Worm (Caenorhabditis elegans) whole organism, L4 larva: Measurements from ENCODE around the gene T12D8.5.
A peak's percentile ranks its signal among the peaks of the same experiment; 100 is the strongest.

Experiments
- F10B5.3 ChIP-seq: sonication (generic microtip); optimal IDR thresholded peaks from 2 replicates; lab custom pipeline; 2016; ENCODE audit warnings: mild to moderate bottlenecking, missing genetic modification characterization, missing compliant biosample characterization
- ZK546.5 ChIP-seq, 2 experiments: sonication (generic microtip); optimal IDR thresholded peaks; 2 replicates each; lab custom pipeline; 2017; ENCODE audit warnings: missing biosample characterization in 2 of 2, missing genetic modification characterization in 2 of 2
- aly-2 ChIP-seq: sonication (generic microtip); optimal IDR thresholded peaks from 2 replicates; lab custom pipeline; 2018; ENCODE audit warnings: missing biosample characterization, missing genetic modification characterization
- arid-1 ChIP-seq: fragments of 200-800 bp; sonication (Bioruptor generic); conservative IDR thresholded peaks from 2 replicates; pipeline ENCODE4 v1.3.6; 2022; ENCODE audit warnings: missing genetic modification reagents, missing genetic modification characterization, missing compliant biosample characterization
- daf-16 ChIP-seq, 3 experiments: sonication (generic microtip); optimal IDR thresholded peaks; 2 replicates each; lab custom pipeline; 2016 to 2017; ENCODE audit warnings: missing genetic modification characterization in 3 of 3, missing genetic modification reagents in 3 of 3, mild to moderate bottlenecking in 2 of 3, missing compliant biosample characterization in 2 of 3, missing biosample characterization in 1 of 3, moderate library complexity in 1 of 3
- daf-19 ChIP-seq: fragments of 200-800 bp; sonication (Bioruptor generic); conservative IDR thresholded peaks from 2 replicates; pipeline ENCODE4 v1.3.6; 2022; ENCODE audit warnings: missing genetic modification characterization, missing compliant biosample characterization
- duxl-1 ChIP-seq: sonication (generic microtip); optimal IDR thresholded peaks from 2 replicates; lab custom pipeline; 2016; ENCODE audit warnings: mild to moderate bottlenecking, missing genetic modification characterization, moderate library complexity, missing compliant biosample characterization; ENCODE audit not compliant: poor library complexity
- dve-1 ChIP-seq: sonication (generic microtip); optimal IDR thresholded peaks from 2 replicates; lab custom pipeline; 2017; ENCODE audit warnings: antibody characterized with exemption, mild to moderate bottlenecking, missing genetic modification characterization, missing compliant biosample characterization; ENCODE audit not compliant: insufficient read depth
- egl-43 ChIP-seq: fragments of 200-800 bp; sonication (Bioruptor generic); IDR thresholded peaks from 2 replicates; pipeline ENCODE4 v1.3.6; 2022; ENCODE audit warnings: missing genetic modification reagents, missing genetic modification characterization, missing compliant biosample characterization
- fkh-10 ChIP-seq: fragments of 150-350 bp; optimal IDR thresholded peaks from 2 replicates; lab custom pipeline; 2014; ENCODE audit warnings: missing biosample characterization, missing genetic modification reagents, missing genetic modification characterization
- hif-1 ChIP-seq, 2 experiments: sonication (generic microtip); optimal IDR thresholded peaks; 2 replicates each; lab custom pipeline; 2016 to 2017; ENCODE audit warnings: missing compliant biosample characterization in 2 of 2, missing genetic modification characterization in 2 of 2, missing genetic modification reagents in 2 of 2, missing genotype in 2 of 2, mild to moderate bottlenecking in 1 of 2
- hlh-11 ChIP-seq: fragments of 200-800 bp; sonication (Bioruptor generic); optimal IDR thresholded peaks from 2 replicates; lab custom pipeline; 2018; ENCODE audit warnings: mild to moderate bottlenecking, missing genetic modification characterization, missing compliant biosample characterization
- jun-1 ChIP-seq: fragments of 150-350 bp; optimal IDR thresholded peaks from 2 replicates; lab custom pipeline; 2014; ENCODE audit warnings: missing biosample characterization, missing genetic modification reagents, missing genetic modification characterization
- lim-7 ChIP-seq: fragments of 200-800 bp; sonication (Bioruptor generic); IDR thresholded peaks from 2 replicates; pipeline ENCODE4 v1.3.6; 2022; ENCODE audit warnings: missing genetic modification characterization, missing compliant biosample characterization
- lin-15B ChIP-seq: fragments of 150-350 bp; sonication (generic microtip); optimal IDR thresholded peaks from 3 replicates; lab custom pipeline; 2014; ENCODE audit warnings: missing biosample characterization, missing genetic modification characterization
- lir-3 ChIP-seq: sonication (generic microtip); optimal IDR thresholded peaks from 2 replicates; lab custom pipeline; 2016; ENCODE audit warnings: mild to moderate bottlenecking, missing genetic modification characterization, missing compliant biosample characterization
- lsy-2 ChIP-seq, 2 experiments: fragments of 150-350 bp in 1 of 2; sonication (generic microtip) in 1 of 2; optimal IDR thresholded peaks; 2 replicates each; lab custom pipeline; 2014 to 2017; ENCODE audit warnings: missing biosample characterization in 2 of 2, missing genetic modification characterization in 2 of 2
- mep-1 ChIP-seq: fragments of 150-350 bp; sonication (generic microtip); optimal IDR thresholded peaks from 3 replicates; lab custom pipeline; 2014; ENCODE audit warnings: missing biosample characterization, missing genetic modification characterization
- mes-2 ChIP-seq: sonication (generic microtip); optimal IDR thresholded peaks from 2 replicates; lab custom pipeline; 2016; ENCODE audit warnings: missing genotype, mild to moderate bottlenecking, missing genetic modification characterization, missing compliant biosample characterization; ENCODE audit not compliant: poor library complexity, severe bottlenecking
- mxl-2 ChIP-seq: fragments of 200-800 bp; sonication (Bioruptor generic); conservative IDR thresholded peaks from 2 replicates; pipeline ENCODE4 v1.3.6; 2022; ENCODE audit warnings: missing genetic modification reagents, missing genetic modification characterization, missing compliant biosample characterization
- nhr-28 ChIP-seq: fragments of 150-350 bp; optimal IDR thresholded peaks from 2 replicates; lab custom pipeline; 2014; ENCODE audit warnings: missing biosample characterization, missing genetic modification characterization
- nhr-42 ChIP-seq: fragments of 200-800 bp; sonication (Bioruptor generic); IDR thresholded peaks from 2 replicates; pipeline ENCODE4 v1.3.6; 2022; ENCODE audit warnings: missing genetic modification characterization, missing compliant biosample characterization
- nhr-77 ChIP-seq: fragments of 150-350 bp; optimal IDR thresholded peaks from 2 replicates; lab custom pipeline; 2014; ENCODE audit warnings: missing biosample characterization, missing genetic modification characterization
- pha-4 ChIP-seq, 2 experiments: fragments of 150-350 bp in 1 of 2; fragments of 200-800 bp in 1 of 2; sonication (Bioruptor generic) in 1 of 2; IDR thresholded peaks in 1 of 2; optimal IDR thresholded peaks in 1 of 2; 2 replicates each; pipeline versions ENCODE4 v1.3.6 to Lab custom; 2014 to 2022; ENCODE audit warnings: missing genetic modification characterization in 2 of 2, missing genetic modification reagents in 2 of 2, missing biosample characterization in 1 of 2, missing compliant biosample characterization in 1 of 2
- pqm-1 ChIP-seq: sonication (generic microtip); optimal IDR thresholded peaks from 2 replicates; lab custom pipeline; 2017; ENCODE audit warnings: missing biosample characterization, missing genetic modification characterization
- saeg-2 ChIP-seq: fragments of 200-800 bp; sonication (Bioruptor generic); IDR thresholded peaks from 2 replicates; pipeline ENCODE4 v1.3.6; 2022; ENCODE audit warnings: missing genetic modification reagents, missing genetic modification characterization, missing compliant biosample characterization
- set-16 ChIP-seq: fragments of 200-800 bp; sonication (Bioruptor generic); IDR thresholded peaks from 2 replicates; pipeline ENCODE4 v1.3.6; 2022; ENCODE audit warnings: missing genetic modification reagents, missing genetic modification characterization, missing compliant biosample characterization
- skn-1 ChIP-seq: fragments of 150-350 bp; optimal IDR thresholded peaks from 2 replicates; lab custom pipeline; 2014; ENCODE audit warnings: missing biosample characterization, missing genetic modification characterization
- tag-97 ChIP-seq: fragments of 200-800 bp; sonication (Bioruptor generic); IDR thresholded peaks from 2 replicates; pipeline ENCODE4 v1.3.6; 2022; ENCODE audit warnings: missing genetic modification characterization, missing compliant biosample characterization
- unc-62 ChIP-seq, 3 experiments: fragments of 150-350 bp in 1 of 3; sonication (generic microtip); optimal IDR thresholded peaks in 2 of 3; peaks in 1 of 3; 1 replicate in 1 of 3; 2 replicates in 2 of 3; lab custom pipeline; 2014 to 2017; ENCODE audit warnings: missing biosample characterization in 3 of 3, missing genetic modification characterization in 3 of 3, missing genetic modification reagents in 3 of 3, missing genotype in 1 of 3
- vab-7 ChIP-seq: fragments of 200-800 bp; sonication (Bioruptor generic); IDR thresholded peaks from 2 replicates; pipeline ENCODE4 v1.3.6; 2022; ENCODE audit warnings: missing genetic modification reagents, missing genetic modification characterization, missing compliant biosample characterization
- zag-1 ChIP-seq: fragments of 150-350 bp; optimal IDR thresholded peaks from 2 replicates; lab custom pipeline; 2014; ENCODE audit warnings: missing biosample characterization, missing genetic modification characterization
- ztf-7 ChIP-seq: fragments of 150-350 bp; optimal IDR thresholded peaks from 2 replicates; lab custom pipeline; 2014; ENCODE audit warnings: missing biosample characterization, missing genetic modification characterization

T12D8.5 gene

ce11 chrIII:13669519-13669918, 42.9 kb upstream of the T12D8.5 start:
- TF ChIP-seq unc-62 (GFP tag; optimal IDR thresholded peaks at IDR 0.05 in 1 of 2; lab: Kevin White, UChicago) (peak in 1 of 2 experiments; percentile 92), unc-62 (tag; optimal IDR thresholded peaks at IDR 0.05; lab: Kevin White, UChicago) (no peak), pqm-1 (tag; lab: Kevin White, UChicago) (no peak)
- TF ChIP-seq, all 104 proteins: peak for 1

ce11 chrIII:13667739-13668138, 41.2 kb upstream of the T12D8.5 start, which contains the start of gene flp-15:
TSS of gene flp-15 (minus strand) at chrIII:13667839.
- TF ChIP-seq unc-62 (GFP tag; optimal IDR thresholded peaks at IDR 0.05 in 1 of 2; lab: Kevin White, UChicago), result peak in 1 of 2 experiments; percentile 47
- no peak for TF ChIP-seq unc-62 (tag; optimal IDR thresholded peaks at IDR 0.05; lab: Kevin White, UChicago)
- TF ChIP-seq lir-3 (tag; lab: Kevin White, UChicago), result no peak

DNA sequence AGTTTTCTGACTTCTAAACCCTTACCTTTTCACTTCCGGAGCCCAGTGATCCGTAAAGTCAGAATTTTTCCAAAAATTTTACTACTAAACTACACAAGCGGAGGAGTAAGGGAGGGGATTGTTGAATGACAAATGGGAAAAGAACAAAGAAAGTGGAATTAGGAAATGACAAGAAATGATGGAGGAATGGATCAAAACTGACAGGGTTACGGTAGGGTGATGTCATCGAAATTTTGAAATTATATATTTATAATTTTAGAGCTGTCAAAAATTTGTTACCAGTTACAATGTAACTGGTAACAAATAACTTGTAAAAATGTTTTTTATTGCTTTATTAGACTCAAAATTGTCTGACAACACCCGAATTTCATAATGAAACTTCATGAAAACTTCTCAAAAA, 39.8 kb upstream of the T12D8.5 start:
- TF ChIP-seq unc-62 (GFP tag; optimal IDR thresholded peaks at IDR 0.05 in 1 of 2; lab: Kevin White, UChicago) (peak in 1 of 2 experiments; percentile 64), unc-62 (tag; optimal IDR thresholded peaks at IDR 0.05; lab: Kevin White, UChicago) (no peak), hif-1 (tag; optimal IDR thresholded peaks at IDR 0.05; lab: Kevin White, UChicago) (no peak), ZK546.5 (tag; optimal IDR thresholded peaks at IDR 0.05; lab: Kevin White, UChicago) (no peak), lsy-2 (tag; optimal IDR thresholded peaks at IDR 0.05; lab: Kevin White, UChicago) (peak in 1 of 2 experiments; percentile 42), lin-15B (tag; lab: Kevin White, UChicago) (no peak), nhr-77 (tag; lab: Kevin White, UChicago) (no peak)

DNA sequence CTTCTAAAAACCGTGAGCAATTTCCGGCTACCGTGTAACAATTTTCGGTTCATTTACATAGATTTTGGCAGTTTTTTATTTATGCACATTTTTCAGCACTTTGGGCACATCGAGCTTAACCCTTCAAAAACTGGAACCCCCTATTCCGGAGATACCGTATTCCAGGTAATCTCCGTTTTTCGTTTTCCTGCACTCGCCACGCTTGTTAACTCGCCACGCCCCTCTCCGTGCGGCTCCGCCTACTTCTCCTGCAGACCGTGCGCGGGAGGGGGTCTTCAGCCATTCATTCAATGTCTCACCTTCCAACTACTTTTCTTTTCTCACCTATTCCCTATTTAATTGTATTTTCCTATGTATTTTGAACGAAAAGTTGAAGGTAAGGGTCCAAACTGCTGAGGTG, 33.5 kb upstream of the T12D8.5 start:
- 0 out of 2 replicates have a peak, but pooled peaks have one; percentile 45 for TF ChIP-seq egl-43 (GFP tag; lab: Robert Waterston, UW)
- TF ChIP-seq set-16 (GFP tag; lab: Robert Waterston, UW), result peak; percentile 32; the same call in 1 of the 2 replicates
- no peak for TF ChIP-seq zag-1 (tag; lab: Kevin White, UChicago)

ce11 chrIII:13659028-13659427, 32.4 kb upstream of the T12D8.5 start:
- TF ChIP-seq saeg-2 (no peak), arid-1 (GFP tag; lab: Robert Waterston, UW) (no peak), vab-7 (no peak), F10B5.3 (tag; lab: Kevin White, UChicago) (no peak), pha-4 (GFP tag; IDR thresholded peaks at IDR 0.05; lab: Robert Waterston, UW) (no peak), pha-4 (tag; optimal IDR thresholded peaks at IDR 0.05; lab: Kevin White, UChicago) (no peak), skn-1 (tag; lab: Kevin White, UChicago) (no peak), lim-7 (GFP tag; lab: Robert Waterston, UW) (no peak), ztf-7 (tag; lab: Kevin White, UChicago) (no peak), nhr-28 (tag; lab: Kevin White, UChicago) (no peak), jun-1 (tag; lab: Kevin White, UChicago) (no peak), duxl-1 (tag; lab: Kevin White, UChicago) (no peak), lsy-2 (tag; optimal IDR thresholded peaks at IDR 0.05; lab: Kevin White, UChicago) (no peak), mxl-2 (GFP tag; lab: Robert Waterston, UW) (no peak), fkh-10 (no peak), tag-97 (GFP tag; lab: Robert Waterston, UW) (no peak), nhr-42 (GFP tag; lab: Robert Waterston, UW) (no peak)

DNA sequence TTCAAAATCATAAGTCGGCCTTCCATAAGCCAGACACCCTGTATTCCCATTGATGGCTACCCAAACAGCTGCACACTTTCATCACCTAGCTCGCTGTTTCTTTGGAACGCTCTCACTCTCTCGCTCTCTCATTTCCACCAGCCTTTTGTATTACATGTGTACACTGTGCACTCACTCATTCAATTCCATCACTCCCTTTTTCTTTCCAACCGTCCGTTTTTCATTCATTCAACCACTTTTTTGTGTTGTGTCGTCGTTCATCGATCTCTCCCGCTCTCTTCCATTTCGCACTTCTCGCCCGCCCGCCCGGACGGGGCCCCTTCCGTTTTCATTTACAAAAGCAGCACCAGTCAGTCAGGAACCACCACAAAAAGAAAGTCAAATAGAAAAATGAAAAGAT, 31.4 kb upstream of the T12D8.5 start:
- peak; percentile 16 for TF ChIP-seq dve-1 (tag; lab: Kevin White, UChicago)
- no peak for TF ChIP-seq daf-16 (GFP tag; optimal IDR thresholded peaks at IDR 0.05; lab: Kevin White, UChicago)
- peak; percentile 28 for TF ChIP-seq daf-16 (tag; optimal IDR thresholded peaks at IDR 0.05; lab: Kevin White, UChicago)
- peak; percentile 36 for TF ChIP-seq mes-2
- TF ChIP-seq pha-4 (GFP tag; IDR thresholded peaks at IDR 0.05; lab: Robert Waterston, UW), result no peak
- TF ChIP-seq pha-4 (tag; optimal IDR thresholded peaks at IDR 0.05; lab: Kevin White, UChicago), result peak; percentile 19
- peak; percentile 31 for TF ChIP-seq pqm-1 (tag; lab: Kevin White, UChicago)
- no peak for TF ChIP-seq nhr-42 (GFP tag; lab: Robert Waterston, UW)
- TF ChIP-seq daf-19 (GFP tag; lab: Robert Waterston, UW), result no peak
- TF ChIP-seq mep-1, result peak; percentile 51
- TF ChIP-seq nhr-28 (tag; lab: Kevin White, UChicago), result peak; percentile 34
- TF ChIP-seq hlh-11 (tag; lab: Kevin White, UChicago), result peak; percentile 40
- TF ChIP-seq aly-2 (tag; lab: Kevin White, UChicago), result no peak
- TF ChIP-seq lim-7 (GFP tag; lab: Robert Waterston, UW), result 0 out of 2 replicates have a peak, but pooled peaks have one; percentile 35
